Worm (Caenorhabditis elegans) whole organism, mixed stage, embryonic: ENCODE data around the gene sta-1.
"Not testable (repeated sequence)": the region's sequence is repeated elsewhere in the genome, so short reads cannot be mapped to it uniquely, and the experiment has no call there.

Experiments used
- M03D4.4 ChIP-seq: sonication (generic microtip); optimal IDR thresholded peaks from 2 replicates; lab custom pipeline; 2017; ENCODE audit warnings: mild to moderate bottlenecking, missing genetic modification characterization, missing compliant biosample characterization
- bed-3 ChIP-seq: fragments of 200-800 bp; sonication (Bioruptor generic); optimal IDR thresholded peaks from 3 replicates; lab custom pipeline; 2018; ENCODE audit warnings: mild to moderate bottlenecking, missing genetic modification characterization, moderate library complexity, missing compliant biosample characterization
- blmp-1 ChIP-seq: fragments of 150-350 bp; optimal IDR thresholded peaks from 2 replicates; lab custom pipeline; 2014; ENCODE audit warnings: missing biosample characterization, missing genetic modification characterization
- ceh-39 ChIP-seq: fragments of 150-350 bp; optimal IDR thresholded peaks from 2 replicates; lab custom pipeline; 2014; ENCODE audit warnings: missing biosample characterization, missing genetic modification characterization
- ceh-43 ChIP-seq: fragments of 200-800 bp; sonication (Bioruptor generic); optimal IDR thresholded peaks from 2 replicates; lab custom pipeline; 2018; ENCODE audit warnings: mild to moderate bottlenecking, missing genetic modification characterization, moderate library complexity, missing compliant biosample characterization
- ceh-83 ChIP-seq: fragments of 200-800 bp; sonication (Bioruptor generic); optimal IDR thresholded peaks from 2 replicates; lab custom pipeline; 2018; ENCODE audit warnings: mild to moderate bottlenecking, missing genetic modification characterization, missing compliant biosample characterization
- ces-1 ChIP-seq: fragments of 150-350 bp; optimal IDR thresholded peaks from 2 replicates; lab custom pipeline; 2014; ENCODE audit warnings: missing biosample characterization, missing genetic modification reagents, missing genetic modification characterization
- cnd-1 ChIP-seq: fragments of 200-800 bp; sonication (Bioruptor generic); optimal IDR thresholded peaks from 2 replicates; lab custom pipeline; 2018; ENCODE audit warnings: mild to moderate bottlenecking, missing genetic modification characterization, missing compliant biosample characterization
- drap-1 ChIP-seq: fragments of 200-800 bp; sonication (Bioruptor generic); optimal IDR thresholded peaks from 3 replicates; lab custom pipeline; 2018; ENCODE audit warnings: mild to moderate bottlenecking, missing genetic modification characterization, missing compliant biosample characterization
- elt-1 ChIP-seq: sonication (generic microtip); optimal IDR thresholded peaks from 2 replicates; lab custom pipeline; 2017; ENCODE audit warnings: missing genetic modification characterization, mild to moderate bottlenecking, missing compliant biosample characterization, antibody characterized with exemption, moderate library complexity, borderline replicate concordance; ENCODE audit not compliant: insufficient read depth
- elt-3 ChIP-seq: fragments of 150-350 bp; optimal IDR thresholded peaks from 2 replicates; lab custom pipeline; 2014; ENCODE audit warnings: missing biosample characterization, missing genetic modification characterization
- flh-1 ChIP-seq: fragments of 200-800 bp; sonication (Bioruptor generic); optimal IDR thresholded peaks from 2 replicates; lab custom pipeline; 2018; ENCODE audit warnings: mild to moderate bottlenecking, missing genetic modification characterization, moderate library complexity, missing compliant biosample characterization
- ham-2 ChIP-seq: fragments of 200-800 bp; sonication (Bioruptor generic); optimal IDR thresholded peaks from 2 replicates; lab custom pipeline; 2018; ENCODE audit warnings: mild to moderate bottlenecking, missing genetic modification characterization, missing compliant biosample characterization
- hlh-1 ChIP-seq: fragments of 150-350 bp; optimal IDR thresholded peaks from 2 replicates; lab custom pipeline; 2014; ENCODE audit warnings: missing biosample characterization, missing genetic modification reagents, missing genetic modification characterization
- lin-13 ChIP-seq: fragments of 150-350 bp; optimal IDR thresholded peaks from 2 replicates; lab custom pipeline; 2014; ENCODE audit warnings: missing biosample characterization, missing genetic modification characterization
- lin-32 ChIP-seq: fragments of 200-800 bp; sonication (Bioruptor generic); optimal IDR thresholded peaks from 2 replicates; lab custom pipeline; 2018; ENCODE audit warnings: mild to moderate bottlenecking, missing genetic modification characterization, missing compliant biosample characterization
- lsy-2 ChIP-seq: fragments of 150-350 bp; optimal IDR thresholded peaks from 2 replicates; lab custom pipeline; 2014; ENCODE audit warnings: missing biosample characterization, missing genetic modification characterization
- mab-5 ChIP-seq: fragments of 150-350 bp; optimal IDR thresholded peaks from 2 replicates; lab custom pipeline; 2014; ENCODE audit warnings: missing biosample characterization, missing genetic modification characterization
- mep-1 ChIP-seq: fragments of 150-350 bp; optimal IDR thresholded peaks from 2 replicates; lab custom pipeline; 2017; ENCODE audit warnings: missing biosample characterization, missing genetic modification reagents, missing genetic modification characterization, inconsistent platforms
- mls-2 ChIP-seq: sonication (generic microtip); optimal IDR thresholded peaks from 2 replicates; lab custom pipeline; 2016; ENCODE audit warnings: mild to moderate bottlenecking, missing genetic modification characterization, moderate library complexity, missing compliant biosample characterization
- nhr-237 ChIP-seq: fragments of 150-350 bp; optimal IDR thresholded peaks from 2 replicates; lab custom pipeline; 2014; ENCODE audit warnings: missing biosample characterization, missing genetic modification characterization
- nhr-28 ChIP-seq: fragments of 150-350 bp; optimal IDR thresholded peaks from 2 replicates; lab custom pipeline; 2014; ENCODE audit warnings: missing biosample characterization, missing genetic modification characterization
- nhr-76 ChIP-seq: sonication (generic microtip); optimal IDR thresholded peaks from 2 replicates; lab custom pipeline; 2017; ENCODE audit warnings: missing biosample characterization, missing genetic modification characterization
- pha-4 ChIP-seq: fragments of 150-350 bp; optimal IDR thresholded peaks from 2 replicates; lab custom pipeline; 2018; ENCODE audit warnings: missing biosample characterization, missing genetic modification reagents, missing genetic modification characterization
- sem-2 ChIP-seq: fragments of 200-800 bp; sonication (Bioruptor generic); optimal IDR thresholded peaks from 2 replicates; lab custom pipeline; 2018; ENCODE audit warnings: mild to moderate bottlenecking, missing genetic modification characterization, missing compliant biosample characterization
- snpc-4 ChIP-seq: fragments of 150-350 bp; optimal IDR thresholded peaks from 2 replicates; lab custom pipeline; 2014; ENCODE audit warnings: missing biosample characterization, missing genetic modification characterization
- sptf-1 ChIP-seq: sonication (generic microtip); optimal IDR thresholded peaks from 2 replicates; lab custom pipeline; 2017; ENCODE audit warnings: mild to moderate bottlenecking, missing genetic modification characterization, moderate library complexity, missing compliant biosample characterization
- unc-120 ChIP-seq: sonication (generic microtip); optimal IDR thresholded peaks from 2 replicates; lab custom pipeline; 2017; ENCODE audit warnings: missing genetic modification characterization, missing compliant biosample characterization; ENCODE audit not compliant: poor library complexity, severe bottlenecking
- unc-39 ChIP-seq: fragments of 150-350 bp; optimal IDR thresholded peaks from 2 replicates; lab custom pipeline; 2014; ENCODE audit warnings: missing biosample characterization, missing genetic modification characterization
- unc-62 ChIP-seq: fragments of 150-350 bp; optimal IDR thresholded peaks from 2 replicates; lab custom pipeline; 2014; ENCODE audit warnings: missing biosample characterization, missing genetic modification reagents, missing genetic modification characterization
- zip-8 ChIP-seq: fragments of 150-350 bp; optimal IDR thresholded peaks from 2 replicates; lab custom pipeline; 2014; ENCODE audit warnings: missing biosample characterization, missing genetic modification characterization
- ztf-11 ChIP-seq: fragments of 150-350 bp; optimal IDR thresholded peaks from 2 replicates; lab custom pipeline; 2014; ENCODE audit warnings: missing biosample characterization, missing genetic modification characterization

Gene sta-1

DNA sequence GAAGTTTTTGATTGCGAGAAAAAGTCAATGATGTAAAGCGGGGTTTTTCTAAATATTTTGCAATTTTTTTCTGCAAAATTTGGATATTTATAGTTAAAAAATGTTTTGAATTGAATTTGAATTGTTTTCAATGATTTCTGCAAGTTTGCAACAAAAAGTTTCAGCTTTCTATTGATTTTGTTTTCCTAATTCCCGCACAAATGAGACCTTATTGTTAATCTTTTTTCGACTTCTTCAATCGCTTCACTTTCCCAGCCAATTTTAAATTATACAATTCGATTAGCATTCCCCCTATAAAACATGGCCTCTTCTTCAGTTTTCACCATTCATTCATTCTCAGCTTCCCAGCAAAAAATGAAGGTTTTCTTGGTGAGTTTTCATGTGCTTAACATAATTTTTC, 33.5 kb upstream of the sta-1 start, which contains the start of gene fipr-27:
Gene fipr-27, plus strand, starts transcription at position 301 of the 400 bp plus-strand sequence.
- TF ChIP-seq unc-120 (no peak), ceh-83 (no peak)
- TF ChIP-seq, all 35 proteins: peak for 0

DNA sequence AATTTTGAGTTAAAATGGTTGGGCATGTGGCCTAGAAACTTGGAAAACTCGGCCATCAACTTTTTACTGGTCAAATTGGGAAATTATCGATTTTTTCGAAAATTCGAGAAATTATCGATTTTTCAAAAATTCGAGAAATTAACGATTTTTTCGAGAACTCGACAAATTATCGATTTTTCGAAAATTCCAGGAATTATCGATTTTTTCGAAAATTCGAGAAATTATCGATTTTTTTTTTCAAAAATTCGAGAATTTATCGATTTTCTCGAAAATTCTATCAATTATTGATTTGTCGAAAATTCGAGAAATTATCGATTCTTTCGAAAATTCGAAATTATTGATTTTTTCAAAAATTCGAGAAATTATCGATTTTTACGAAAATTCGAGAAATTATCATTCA, 20.3 kb upstream of the sta-1 start:
- no peak for TF ChIP-seq nhr-76 (tag; lab: Kevin White, UChicago)
- TF ChIP-seq elt-3 (tag; lab: Kevin White, UChicago), result no peak
- no peak for TF ChIP-seq sptf-1 (tag; lab: Kevin White, UChicago)
- TF ChIP-seq unc-62 (GFP tag; lab: Kevin White, UChicago), result no peak
- TF ChIP-seq unc-120, result no peak
- no peak for TF ChIP-seq ceh-39
- no peak for TF ChIP-seq lin-32 (GFP tag; lab: Kevin White, UChicago)

DNA sequence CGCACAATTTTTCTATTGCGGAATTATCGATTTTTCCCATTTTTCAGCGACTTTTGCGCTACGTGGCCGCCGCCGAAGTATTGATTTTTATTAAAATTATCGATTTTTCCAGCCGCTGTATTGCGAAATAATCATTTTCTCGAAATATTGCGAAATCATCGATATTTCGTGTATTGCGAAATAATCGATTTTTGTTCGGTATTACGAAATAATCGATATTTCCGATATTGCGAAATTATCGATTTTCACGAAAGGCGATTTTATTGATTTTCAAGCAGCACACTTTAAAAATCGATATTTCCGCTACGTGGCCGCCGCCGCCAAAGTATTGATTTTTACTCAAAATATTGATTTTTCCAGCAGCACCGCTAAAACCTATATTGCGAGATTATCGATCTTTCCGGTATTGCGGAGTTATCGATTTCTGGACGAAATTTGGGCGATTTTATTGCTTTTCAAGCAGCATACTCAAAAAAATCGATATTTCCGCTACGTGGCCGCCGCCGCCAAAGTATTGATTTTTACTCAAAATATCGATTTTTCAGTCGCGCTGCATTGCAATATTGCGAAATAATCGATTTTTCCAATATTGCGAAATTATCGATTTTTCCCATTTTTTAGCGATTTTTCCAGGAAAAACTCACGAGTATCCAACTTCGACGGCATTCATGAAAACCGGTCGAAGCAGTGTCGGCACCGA, 18.5 kb upstream of the sta-1 start:
- TF ChIP-seq lsy-2 (no peak), mls-2 (tag; lab: Kevin White, UChicago) (no peak), lin-32 (GFP tag; lab: Kevin White, UChicago) (no peak), ceh-43 (GFP tag; lab: Kevin White, UChicago) (no peak), ces-1 (no peak), flh-1 (GFP tag; lab: Kevin White, UChicago) (no peak)

DNA sequence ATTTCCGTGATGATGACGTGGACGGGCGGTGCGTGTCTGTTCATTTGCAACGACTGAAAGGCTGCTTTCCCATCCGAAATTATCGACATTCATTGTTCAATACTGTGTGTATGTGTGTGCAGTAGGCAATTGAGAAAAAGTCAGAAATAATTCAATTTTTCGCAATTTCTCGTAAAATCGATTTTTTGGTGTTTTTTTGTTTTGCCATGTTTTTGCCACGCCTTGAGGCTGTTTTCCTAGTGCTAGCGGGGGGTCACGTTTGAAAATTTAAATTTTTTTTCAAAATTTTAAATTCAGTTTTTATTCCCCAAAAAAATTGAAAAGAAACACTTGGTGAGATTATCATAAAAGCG, 18.0 kb upstream of the sta-1 start, which contains the start of gene Y51H4A.13:
Gene Y51H4A.13, minus strand, starts transcription at position 182 of the 353 bp plus-strand sequence.
- TF ChIP-seq sptf-1 (tag; lab: Kevin White, UChicago); ces-1; mls-2 (tag; lab: Kevin White, UChicago): not testable (repeated sequence)
- TF ChIP-seq, all 35 proteins: peak for 0; not testable (repeated sequence) for 35

DNA sequence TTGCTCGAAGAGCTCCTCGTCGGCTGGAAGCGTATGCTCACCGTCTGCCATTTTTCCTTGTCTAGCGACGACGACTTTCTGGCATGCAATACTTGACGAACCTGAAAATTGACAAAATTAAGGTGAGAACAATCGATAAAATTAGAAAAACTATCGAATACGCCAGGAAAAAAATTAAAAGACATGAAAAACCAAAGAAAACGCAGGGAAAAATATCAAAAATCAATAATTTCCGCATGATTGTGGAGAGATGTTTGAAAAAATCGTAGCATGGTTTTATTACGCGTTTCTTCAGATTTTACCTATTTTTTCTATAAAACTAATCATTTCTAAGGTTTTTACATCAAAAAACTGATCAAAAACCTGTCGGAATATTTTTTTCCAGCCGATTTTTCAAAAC, 8.3 kb upstream of the sta-1 start, which contains the start of gene set-26:
Gene set-26, minus strand, starts transcription at position 101 of the 400 bp plus-strand sequence.
- TF ChIP-seq lin-32 (GFP tag; lab: Kevin White, UChicago); ceh-39; ceh-43 (GFP tag; lab: Kevin White, UChicago): not testable (repeated sequence)

DNA sequence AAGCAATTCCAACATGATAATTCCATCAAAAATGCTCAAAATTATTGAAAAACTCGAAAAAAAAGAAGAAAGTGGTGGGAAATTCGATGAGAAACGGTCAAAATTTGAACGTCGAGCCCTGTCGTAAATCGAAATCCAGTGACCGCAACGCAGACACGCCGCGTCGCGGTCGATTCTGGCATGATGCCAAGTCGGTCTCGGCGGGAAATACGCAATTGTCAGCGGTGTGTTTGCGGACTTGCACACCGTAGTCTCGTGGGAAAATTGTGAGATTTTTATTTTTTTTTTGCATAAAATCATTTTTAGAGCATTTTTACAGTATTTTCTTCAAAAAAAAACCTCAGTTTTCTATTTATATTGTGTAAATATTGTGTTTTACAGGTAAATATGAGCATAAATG, 7.9 kb upstream of the sta-1 start, which contains the start of gene tsr-2:
Gene tsr-2, plus strand, starts transcription at position 382 of the 400 bp plus-strand sequence.
- TF ChIP-seq M03D4.4 (tag; lab: Kevin White, UChicago), result peak; percentile 51
- TF ChIP-seq nhr-28 (tag; lab: Kevin White, UChicago), result no peak
- TF ChIP-seq cnd-1 (tag; lab: Kevin White, UChicago), result no peak
- peak; percentile 33 for TF ChIP-seq drap-1
- no peak for TF ChIP-seq mls-2 (tag; lab: Kevin White, UChicago)
- TF ChIP-seq ztf-11, result no peak
- peak; percentile 89 for TF ChIP-seq lin-13 (tag; lab: Kevin White, UChicago)
- TF ChIP-seq lsy-2, result peak; percentile 98
- no peak for TF ChIP-seq unc-39 (tag; lab: Kevin White, UChicago)
- TF ChIP-seq mab-5, result no peak
- TF ChIP-seq snpc-4 (tag; lab: Kevin White, UChicago), result no peak
- no peak for TF ChIP-seq bed-3
- no peak for TF ChIP-seq flh-1 (GFP tag; lab: Kevin White, UChicago)
- TF ChIP-seq unc-62 (GFP tag; lab: Kevin White, UChicago), result peak; percentile 29
- peak; percentile 60 for TF ChIP-seq ces-1
- no peak for TF ChIP-seq ceh-43 (GFP tag; lab: Kevin White, UChicago)
- TF ChIP-seq sem-2, result no peak
- peak; percentile 55 for TF ChIP-seq sptf-1 (tag; lab: Kevin White, UChicago)
- TF ChIP-seq elt-3 (tag; lab: Kevin White, UChicago), result no peak
- TF ChIP-seq lin-32 (GFP tag; lab: Kevin White, UChicago), result no peak
- TF ChIP-seq nhr-237 (tag; lab: Kevin White, UChicago), result peak; percentile 82
- no peak for TF ChIP-seq blmp-1
- TF ChIP-seq ham-2, result no peak
- no peak for TF ChIP-seq elt-1
- peak; percentile 52 for TF ChIP-seq hlh-1 (tag; lab: Kevin White, UChicago)
- peak; percentile 35 for TF ChIP-seq unc-120
- peak; percentile 84 for TF ChIP-seq ceh-39
- no peak for TF ChIP-seq zip-8 (tag; lab: Kevin White, UChicago)
- TF ChIP-seq pha-4 (tag; lab: Kevin White, UChicago), result peak; percentile 93
- peak; percentile 89 for TF ChIP-seq mep-1 (tag; lab: Kevin White, UChicago)
- TF ChIP-seq nhr-76 (tag; lab: Kevin White, UChicago), result no peak
- TF ChIP-seq ceh-83, result no peak
